Fruit fly (Drosophila melanogaster): ENCODE data around the gene Traf6.

Traf6 gene

dm6 chrX:8193017-8193556, 35.9 kb upstream of the Traf6 start (continued):
- TF ChIP-seq CG11456 (GFP tag; IDR thresholded peaks at IDR 0.05) (peak; percentile 70; the same call in 2 of the 3 replicates), CG14014 (GFP tag; IDR thresholded peaks at IDR 0.05) (0 out of 2 replicates have a peak, but pooled peaks have one; percentile 28), Fer3 (tag; optimal IDR thresholded peaks at IDR 0.05) (no peak), HmgZ (tag; optimal IDR thresholded peaks at IDR 0.05) (peak; percentile 19), ac (GFP tag; optimal IDR thresholded peaks at IDR 0.05) (no peak), Sry-δ (GFP tag; optimal IDR thresholded peaks at IDR 0.05) (no peak), abd-A (tag; optimal IDR thresholded peaks at IDR 0.05) (peak; percentile 6), Gug (GFP tag; IDR thresholded peaks at IDR 0.05) (no peak), CG7745 (tag; optimal IDR thresholded peaks at IDR 0.05) (no peak), tna (GFP tag; IDR thresholded peaks at IDR 0.05; ENCODE audit: partially characterized antibody) (no peak), Poxn (GFP tag; IDR thresholded peaks at IDR 0.05) (no peak), Opbp (GFP tag; IDR thresholded peaks at IDR 0.05; ENCODE audit: partially characterized antibody) (peak; percentile 44; the same call in 1 of the 3 replicates), ase (GFP tag; IDR thresholded peaks at IDR 0.05) (0 out of 3 replicates have a peak, but pooled peaks have one; percentile 19), CG10209 (GFP tag; optimal IDR thresholded peaks at IDR 0.05) (no peak), Hmx (GFP tag; optimal IDR thresholded peaks at IDR 0.05) (no peak), CG6175 (GFP tag; IDR thresholded peaks at IDR 0.05) (peak; percentile 85; the same call in 2 of the 3 replicates), CG14441 (GFP tag; IDR thresholded peaks at IDR 0.05) (peak; percentile 45), otp (GFP tag; IDR thresholded peaks at IDR 0.05) (no peak), tup (GFP tag; optimal IDR thresholded peaks at IDR 0.05) (no peak), Sox100B (GFP tag; optimal IDR thresholded peaks at IDR 0.05) (no peak), CG15696 (tag; optimal IDR thresholded peaks at IDR 0.05) (no peak), ham (GFP tag; IDR thresholded peaks at IDR 0.05) (no peak), stwl (tag; optimal IDR thresholded peaks at IDR 0.05) (no peak), so (GFP tag; IDR thresholded peaks at IDR 0.05) (0 out of 3 replicates have a peak, but pooled peaks have one; percentile 31), CG11504 (tag; optimal IDR thresholded peaks at IDR 0.05) (peak; percentile 11), trem (tag; optimal IDR thresholded peaks at IDR 0.05) (no peak), YL-1 (GFP tag; optimal IDR thresholded peaks at IDR 0.05) (no peak), fd64A (GFP tag; optimal IDR thresholded peaks at IDR 0.05) (no peak), Med (GFP tag) (peak; percentile 87), Pdp1 (GFP tag; optimal IDR thresholded peaks at IDR 0.05) (peak in 1 of 2 experiments; percentile 19), CG1832 (GFP tag; optimal IDR thresholded peaks at IDR 0.05) (peak; percentile 70), CG10565 (GFP tag; optimal IDR thresholded peaks at IDR 0.05) (no peak), Eip74EF (GFP tag; optimal IDR thresholded peaks at IDR 0.05) (peak in 1 of 2 experiments; percentile 29), h (optimal IDR thresholded peaks at IDR 0.05) (no peak), CG18599 (GFP tag; optimal IDR thresholded peaks at IDR 0.05) (peak; percentile 43), oc (tag; optimal IDR thresholded peaks at IDR 0.05) (no peak), CG10431 (GFP tag; optimal IDR thresholded peaks at IDR 0.05) (no peak), knrl (GFP tag; IDR thresholded peaks at IDR 0.05; ENCODE audit: partially characterized antibody) (peak; percentile 34; the same call in 1 of the 3 replicates), CG12659 (GFP tag; optimal IDR thresholded peaks at IDR 0.05) (peak; percentile 7), CG7963 (GFP tag; IDR thresholded peaks at IDR 0.05; ENCODE audit: partially characterized antibody) (no peak), CG5180 (GFP tag; optimal IDR thresholded peaks at IDR 0.05) (no peak), NFAT (GFP tag; IDR thresholded peaks at IDR 0.05) (peak; percentile 33; the same call in 1 of the 2 replicates), lov (optimal IDR thresholded peaks at IDR 0.05) (no peak), lov (GFP tag; IDR thresholded peaks at IDR 0.05) (no peak), CG4360 (GFP tag; IDR thresholded peaks at IDR 0.05) (peak; percentile 67), row (GFP tag; IDR thresholded peaks at IDR 0.05) (peak; percentile 73), unc-4 (GFP tag; IDR thresholded peaks at IDR 0.05; ENCODE audit: partially characterized antibody) (peak; percentile 21; the same call in 1 of the 2 replicates), CG16813 (GFP tag; IDR thresholded peaks at IDR 0.05; ENCODE audit: partially characterized antibody) (no peak), CG6254 (GFP tag; optimal IDR thresholded peaks at IDR 0.05) (no peak)

Data from whole organism, embryonic.